Worm (Caenorhabditis elegans) whole organism, L2 larva: ENCODE results near the gene F11D11.12.

Source experiments
- C34F6.9 ChIP-seq: fragments of 150-350 bp; optimal IDR thresholded peaks from 2 replicates; lab custom pipeline; 2014; ENCODE audit warnings: missing biosample characterization, missing genetic modification characterization
- Y55F3AM.14 ChIP-seq: fragments of 200-800 bp; sonication (Bioruptor generic); optimal IDR thresholded peaks from 2 replicates; lab custom pipeline; 2018; ENCODE audit warnings: mild to moderate bottlenecking, missing genetic modification characterization, missing compliant biosample characterization
- alr-1 ChIP-seq: fragments of 150-350 bp; optimal IDR thresholded peaks from 2 replicates; lab custom pipeline; 2014; ENCODE audit warnings: missing biosample characterization, missing genetic modification characterization
- ama-1 ChIP-seq: fragments of 150-350 bp; optimal IDR thresholded peaks from 2 replicates; lab custom pipeline; 2018; ENCODE audit warnings: inconsistent platforms
- ceh-16 ChIP-seq: fragments of 150-350 bp; optimal IDR thresholded peaks from 2 replicates; lab custom pipeline; 2014; ENCODE audit warnings: missing biosample characterization, missing genetic modification characterization
- ceh-82 ChIP-seq: fragments of 150-350 bp; optimal IDR thresholded peaks from 2 replicates; lab custom pipeline; 2014; ENCODE audit warnings: missing biosample characterization, missing genetic modification characterization
- crh-2 ChIP-seq: sonication (generic microtip); optimal IDR thresholded peaks from 2 replicates; lab custom pipeline; 2017; ENCODE audit warnings: missing biosample characterization, missing genetic modification characterization
- dmd-4 ChIP-seq: sonication (generic microtip); optimal IDR thresholded peaks from 2 replicates; lab custom pipeline; 2017; ENCODE audit warnings: missing biosample characterization, missing genetic modification characterization
- elt-3 ChIP-seq: sonication (generic microtip); optimal IDR thresholded peaks from 2 replicates; lab custom pipeline; 2017; ENCODE audit warnings: missing biosample characterization, missing genetic modification characterization
- gmeb-1 ChIP-seq: fragments of 150-350 bp; optimal IDR thresholded peaks from 2 replicates; lab custom pipeline; 2014; ENCODE audit warnings: missing biosample characterization, missing genetic modification characterization
- lin-11 ChIP-seq: fragments of 150-350 bp; sonication (generic microtip); optimal IDR thresholded peaks from 2 replicates; lab custom pipeline; 2014; ENCODE audit warnings: missing biosample characterization, missing genetic modification characterization, inconsistent platforms, mixed read lengths
- lin-13 ChIP-seq: fragments of 150-350 bp; optimal IDR thresholded peaks from 2 replicates; lab custom pipeline; 2014; ENCODE audit warnings: missing biosample characterization, missing genetic modification reagents, missing genetic modification characterization
- mab-5 ChIP-seq: fragments of 150-350 bp; optimal IDR thresholded peaks from 2 replicates; lab custom pipeline; 2014; ENCODE audit warnings: missing biosample characterization, missing genetic modification characterization
- mbf-1 ChIP-seq: sonication (generic microtip); optimal IDR thresholded peaks from 2 replicates; lab custom pipeline; 2017; ENCODE audit warnings: missing biosample characterization, missing genetic modification characterization
- mdl-1 ChIP-seq, 2 experiments: fragments of 150-350 bp in 1 of 2; sonication (generic microtip) in 1 of 2; optimal IDR thresholded peaks; 2 replicates each; lab custom pipeline; 2017; ENCODE audit warnings: missing biosample characterization in 2 of 2, missing genetic modification characterization in 2 of 2
- nhr-11 ChIP-seq: fragments of 150-350 bp; optimal IDR thresholded peaks from 2 replicates; lab custom pipeline; 2014; ENCODE audit warnings: missing biosample characterization, missing genetic modification characterization
- nhr-12 ChIP-seq: fragments of 150-350 bp; optimal IDR thresholded peaks from 2 replicates; lab custom pipeline; 2014; ENCODE audit warnings: missing biosample characterization, missing genetic modification characterization
- nhr-129 ChIP-seq: fragments of 150-350 bp; optimal IDR thresholded peaks from 2 replicates; lab custom pipeline; 2014; ENCODE audit warnings: missing biosample characterization, missing genetic modification characterization
- nhr-21 ChIP-seq: fragments of 150-350 bp; optimal IDR thresholded peaks from 2 replicates; lab custom pipeline; 2014; ENCODE audit warnings: missing biosample characterization, missing genetic modification characterization
- nhr-23 ChIP-seq: fragments of 150-350 bp; optimal IDR thresholded peaks from 2 replicates; lab custom pipeline; 2014; ENCODE audit warnings: missing biosample characterization, missing genetic modification reagents, missing genetic modification characterization
- nhr-237 ChIP-seq: fragments of 150-350 bp; optimal IDR thresholded peaks from 2 replicates; lab custom pipeline; 2014; ENCODE audit warnings: missing biosample characterization, missing genetic modification characterization
- nhr-6 ChIP-seq: fragments of 150-350 bp; optimal IDR thresholded peaks from 2 replicates; lab custom pipeline; 2014; ENCODE audit warnings: missing biosample characterization, missing genetic modification characterization
- nhr-77 ChIP-seq: fragments of 150-350 bp; optimal IDR thresholded peaks from 2 replicates; lab custom pipeline; 2014; ENCODE audit warnings: missing biosample characterization, missing genetic modification characterization
- peb-1 ChIP-seq: fragments of 150-350 bp; optimal IDR thresholded peaks from 2 replicates; lab custom pipeline; 2014; ENCODE audit warnings: missing biosample characterization, missing genetic modification characterization
- skn-1 ChIP-seq: sonication (generic microtip); optimal IDR thresholded peaks from 2 replicates; lab custom pipeline; 2017; ENCODE audit warnings: missing biosample characterization, missing genetic modification characterization
- snpc-4 ChIP-seq: fragments of 150-350 bp; optimal IDR thresholded peaks from 2 replicates; lab custom pipeline; 2014; ENCODE audit warnings: missing biosample characterization, missing genetic modification characterization
- unc-39 ChIP-seq: fragments of 150-350 bp; optimal IDR thresholded peaks from 2 replicates; lab custom pipeline; 2014; ENCODE audit warnings: missing biosample characterization, missing genetic modification characterization
- unc-62 ChIP-seq: fragments of 150-350 bp; optimal IDR thresholded peaks from 2 replicates; lab custom pipeline; 2014; ENCODE audit warnings: missing biosample characterization, missing genetic modification reagents, missing genetic modification characterization
- ztf-1 ChIP-seq: fragments of 200-800 bp; sonication (Bioruptor generic); conservative IDR thresholded peaks from 2 replicates; pipeline ENCODE4 v1.3.6; 2022; ENCODE audit warnings: missing genetic modification characterization, missing compliant biosample characterization
- ztf-11 ChIP-seq: sonication (generic microtip); optimal IDR thresholded peaks from 2 replicates; lab custom pipeline; 2017; ENCODE audit warnings: missing biosample characterization, missing genetic modification characterization
- ztf-4 ChIP-seq: fragments of 150-350 bp; optimal IDR thresholded peaks from 2 replicates; lab custom pipeline; 2014; ENCODE audit warnings: missing biosample characterization, missing genetic modification characterization

Gene F11D11.12

ce11 chrV:18780605-18781004 lies 30.1 kb upstream of the F11D11.12 start:
- TF ChIP-seq lin-13 (GFP tag; lab: Kevin White, UChicago) (no peak), nhr-11 (no peak), nhr-129 (tag; lab: Kevin White, UChicago) (no peak), gmeb-1 (tag; lab: Kevin White, UChicago) (no peak), nhr-237 (tag; lab: Kevin White, UChicago) (no peak)
- TF ChIP-seq, all 48 proteins: peak for 0

ce11 chrV:18776245-18776737 lies 25.8 kb upstream of the F11D11.12 start, which contains the start of gene Y17D7B.4:
Gene Y17D7B.4, minus strand, starts transcription at chrV:18776687.
- TF ChIP-seq peb-1 (tag; lab: Kevin White, UChicago) = no peak

- TF ChIP-seq ceh-82 (tag; lab: Kevin White, UChicago) (no peak), nhr-77 (no peak), C34F6.9 (no peak), skn-1 (tag; lab: Kevin White, UChicago) (no peak), Y55F3AM.14 (GFP tag; lab: Kevin White, UChicago) (no peak), unc-39 (no peak), dmd-4 (no peak), nhr-21 (tag; lab: Kevin White, UChicago) (no peak), ceh-16 (tag; lab: Kevin White, UChicago) (no peak), nhr-237 (tag; lab: Kevin White, UChicago) (no peak), mbf-1 (tag; lab: Kevin White, UChicago) (no peak), ztf-4 (tag; lab: Kevin White, UChicago) (no peak)
Measured at ce11 chrV:18772761-18773160, 22.3 kb upstream of the F11D11.12 start, which contains the start of gene clec-257. Gene clec-257, plus strand, starts transcription at chrV:18773061.

ce11 chrV:18771804-18772386 lies 21.4 kb upstream of the F11D11.12 start:
- TF ChIP-seq dmd-4 (no peak), nhr-129 (tag; lab: Kevin White, UChicago) (no peak), alr-1 (tag; lab: Kevin White, UChicago) (no peak), nhr-23 (tag; lab: Kevin White, UChicago) (no peak), mab-5 (no peak), snpc-4 (no peak), crh-2 (tag; lab: Kevin White, UChicago) (no peak), lin-11 (tag; lab: Kevin White, UChicago) (no peak), nhr-77 (no peak), nhr-6 (tag; lab: Kevin White, UChicago) (no peak)

- TF ChIP-seq skn-1 (tag; lab: Kevin White, UChicago) (no peak), gmeb-1 (tag; lab: Kevin White, UChicago) (no peak), nhr-129 (tag; lab: Kevin White, UChicago) (no peak), unc-62 (GFP tag; lab: Kevin White, UChicago) (no peak), nhr-12 (tag; lab: Kevin White, UChicago) (no peak), ama-1 (no peak), mdl-1 (tag; optimal IDR thresholded peaks at IDR 0.05; lab: Kevin White, UChicago) (no peak), nhr-23 (tag; lab: Kevin White, UChicago) (no peak)
Measured at ce11 chrV:18771390-18771789, 20.9 kb upstream of the F11D11.12 start, which contains the start of gene clec-256. Gene clec-256, plus strand, starts transcription at chrV:18771690.

ce11 chrV:18770623-18771022 lies 20.1 kb upstream of the F11D11.12 start, which contains the start of gene clec-255:
Gene clec-255, minus strand, starts transcription at chrV:18770723.
- TF ChIP-seq ztf-1 (GFP tag; lab: Robert Waterston, UW) (no peak), nhr-12 (tag; lab: Kevin White, UChicago) (no peak), elt-3 (tag; lab: Kevin White, UChicago) (no peak), ztf-11 (tag; lab: Kevin White, UChicago) (no peak), nhr-129 (tag; lab: Kevin White, UChicago) (no peak), unc-39 (no peak)
- TF ChIP-seq, all 48 proteins: peak for 0
